Worm (Caenorhabditis elegans): Measurements from ENCODE around the gene mec-14.

DNA sequence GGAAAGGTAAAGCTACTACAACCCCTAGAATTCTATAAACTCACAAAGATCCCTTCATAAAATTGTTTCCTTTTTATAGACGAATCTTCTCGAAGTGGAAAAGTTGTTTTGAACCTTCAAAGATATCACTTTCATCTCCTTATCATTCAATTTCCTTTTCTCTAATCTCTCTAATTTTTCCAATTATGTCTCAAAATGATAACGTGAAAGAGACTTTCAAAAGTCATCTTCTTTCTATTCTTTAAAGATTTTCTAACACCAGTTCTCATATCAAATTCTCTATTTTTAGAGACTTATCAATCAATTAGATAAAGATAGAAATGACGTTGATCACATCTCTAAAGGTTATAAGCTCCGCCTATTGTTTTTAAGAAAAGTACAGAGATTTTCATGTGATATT is 6.7 kb upstream of the mec-14 start:
- TF ChIP-seq nhr-76 (tag; optimal IDR thresholded peaks at IDR 0.05) = no peak
- no peak for TF ChIP-seq ceh-28 (tag; optimal IDR thresholded peaks at IDR 0.05)
- no peak for TF ChIP-seq mxl-3 (GFP tag; optimal IDR thresholded peaks at IDR 0.05)
- TF ChIP-seq ceh-32 (tag; optimal IDR thresholded peaks at IDR 0.05; ENCODE audit: poor library complexity) = no peak
- no peak for TF ChIP-seq mes-2 (tag; optimal IDR thresholded peaks at IDR 0.05; ENCODE audit: poor library complexity, severe bottlenecking)
- no peak for TF ChIP-seq ceh-82 (tag; optimal IDR thresholded peaks at IDR 0.05)
- no peak for TF ChIP-seq daf-8 (GFP tag; IDR thresholded peaks at IDR 0.05)
- no peak for TF ChIP-seq nhr-28 (tag; optimal IDR thresholded peaks at IDR 0.05)
- TF ChIP-seq nhr-237 (tag; optimal IDR thresholded peaks at IDR 0.05) = no peak
- TF ChIP-seq ama-1 (optimal IDR thresholded peaks at IDR 0.05) = no peak

All from whole organism, L4 larva.